Fruit fly (Drosophila melanogaster) whole organism, embryonic: ENCODE data around the gene Sems.
A peak's percentile ranks its signal among the peaks of the same experiment; 100 is the strongest.

Experiments
- ATbp ChIP-seq: fragments of 200-800 bp; sonication (Bioruptor generic); optimal IDR thresholded peaks from 2 replicates; lab custom pipeline; 2017; ENCODE audit warnings: missing biosample characterization, mild to moderate bottlenecking, missing genetic modification characterization, missing genetic modification reagents
- Atf6 ChIP-seq: fragments of 200-800 bp; sonication (Bioruptor generic); IDR thresholded peaks from 2 replicates; pipeline ENCODE4 v1.3.6; 2022; ENCODE audit warnings: missing biosample characterization, missing genetic modification characterization
- BEAF-32 ChIP-seq: fragments of 200-800 bp; sonication (Bioruptor generic); optimal IDR thresholded peaks from 3 replicates; lab custom pipeline; 2017; ENCODE audit warnings: missing biosample characterization, missing genetic modification characterization, mild to moderate bottlenecking, moderate library complexity, missing genetic modification reagents
- CG10431 ChIP-seq: fragments of 200-800 bp; sonication (Bioruptor generic); optimal IDR thresholded peaks from 3 replicates; lab custom pipeline; 2018; ENCODE audit warnings: missing biosample characterization, mild to moderate bottlenecking, missing genetic modification characterization
- CG10565 ChIP-seq: fragments of 200-800 bp; sonication (Bioruptor generic); optimal IDR thresholded peaks from 3 replicates; lab custom pipeline; 2016; ENCODE audit warnings: missing biosample characterization, mild to moderate bottlenecking, missing genetic modification characterization
- CG11085 ChIP-seq: fragments of 200-800 bp; sonication (Bioruptor generic); IDR thresholded peaks from 2 replicates; pipeline ENCODE4 v1.3.6; 2022; ENCODE audit warnings: missing biosample characterization, missing genetic modification characterization
- CG13624 ChIP-seq: fragments of 200-800 bp; sonication (Bioruptor generic); optimal IDR thresholded peaks from 2 replicates; lab custom pipeline; 2016; ENCODE audit warnings: missing biosample characterization, missing genetic modification characterization
- CG14014 ChIP-seq: fragments of 200-800 bp; sonication (Bioruptor generic); IDR thresholded peaks from 2 replicates; pipeline ENCODE4 v1.3.6; 2022; ENCODE audit warnings: missing biosample characterization, missing genetic modification characterization
- CG14050 ChIP-seq: fragments of 200-800 bp; sonication (Bioruptor generic); IDR thresholded peaks from 3 replicates; pipeline ENCODE4 v1.3.6; 2022; ENCODE audit warnings: missing biosample characterization, missing genetic modification characterization
- CG14441 ChIP-seq: fragments of 200-800 bp; sonication (Bioruptor generic); IDR thresholded peaks from 2 replicates; pipeline ENCODE4 v1.3.6; 2022; ENCODE audit warnings: missing biosample characterization, missing genetic modification characterization
- CG14667 ChIP-seq: fragments of 200-800 bp; sonication (Bioruptor generic); IDR thresholded peaks from 2 replicates; pipeline ENCODE4 v1.3.6; 2022; ENCODE audit warnings: missing biosample characterization, missing genetic modification characterization
- CG1603 ChIP-seq: fragments of 200-800 bp; sonication (Bioruptor generic); optimal IDR thresholded peaks from 2 replicates; lab custom pipeline; 2019; ENCODE audit warnings: missing biosample characterization, mild to moderate bottlenecking, missing genetic modification characterization, moderate library complexity
- CG16813 ChIP-seq: fragments of 200-800 bp; sonication (Bioruptor generic); IDR thresholded peaks from 3 replicates; pipeline ENCODE4 v1.3.6; 2022; ENCODE audit warnings: missing biosample characterization, missing genetic modification characterization; ENCODE audit not compliant: partially characterized antibody
- CG17328 ChIP-seq: fragments of 200-800 bp; sonication (Bioruptor generic); IDR thresholded peaks from 2 replicates; pipeline ENCODE4 v1.3.6; 2022; ENCODE audit warnings: missing biosample characterization, missing genetic modification characterization
- CG17912 ChIP-seq: fragments of 200-800 bp; sonication (Bioruptor generic); optimal IDR thresholded peaks from 2 replicates; lab custom pipeline; 2018; ENCODE audit warnings: missing biosample characterization, mild to moderate bottlenecking, missing genetic modification characterization
- CG33557 ChIP-seq: fragments of 200-800 bp; sonication (Bioruptor generic); optimal IDR thresholded peaks from 2 replicates; lab custom pipeline; 2019; ENCODE audit warnings: missing biosample characterization, mild to moderate bottlenecking, missing genetic modification characterization, moderate library complexity
- CG3407 ChIP-seq: fragments of 200-800 bp; sonication (Bioruptor generic); optimal IDR thresholded peaks from 2 replicates; lab custom pipeline; 2018; ENCODE audit warnings: missing biosample characterization, mild to moderate bottlenecking, missing genetic modification characterization
- CG34224 ChIP-seq: fragments of 200-800 bp; sonication (Bioruptor generic); IDR thresholded peaks from 3 replicates; pipeline ENCODE4 v1.3.6; 2022; ENCODE audit warnings: missing biosample characterization, missing genetic modification characterization; ENCODE audit not compliant: partially characterized antibody
- CG34376 ChIP-seq: fragments of 200-800 bp; sonication (Bioruptor generic); optimal IDR thresholded peaks from 2 replicates; lab custom pipeline; 2018; ENCODE audit warnings: missing biosample characterization, mild to moderate bottlenecking, missing genetic modification characterization
- CG5953 ChIP-seq: fragments of 200-800 bp; sonication (Bioruptor generic); IDR thresholded peaks from 2 replicates; pipeline ENCODE4 v1.3.6; 2022; ENCODE audit warnings: missing biosample characterization, missing genetic modification characterization
- CG6175 ChIP-seq: fragments of 200-800 bp; sonication (Bioruptor generic); IDR thresholded peaks from 3 replicates; pipeline ENCODE4 v1.3.6; 2022; ENCODE audit warnings: missing biosample characterization, missing genetic modification characterization
- CG6254 ChIP-seq: fragments of 200-800 bp; sonication (Bioruptor generic); optimal IDR thresholded peaks from 3 replicates; lab custom pipeline; 2017; ENCODE audit warnings: mild to moderate bottlenecking, missing biosample characterization, missing genetic modification reagents, missing genetic modification characterization
- CG6813 ChIP-seq: fragments of 200-800 bp; sonication (Bioruptor generic); optimal IDR thresholded peaks from 2 replicates; lab custom pipeline; 2017; ENCODE audit warnings: missing biosample characterization, missing genetic modification characterization, mild to moderate bottlenecking, moderate library complexity, missing genetic modification reagents
- CG7271 ChIP-seq: fragments of 200-800 bp; sonication (Bioruptor generic); optimal IDR thresholded peaks from 2 replicates; lab custom pipeline; 2018; ENCODE audit warnings: missing biosample characterization, mild to moderate bottlenecking, missing genetic modification characterization, moderate library complexity
- CG7357 ChIP-seq: fragments of 200-800 bp; sonication (Bioruptor generic); IDR thresholded peaks from 3 replicates; pipeline ENCODE4 v1.3.6; 2022; ENCODE audit warnings: missing biosample characterization, missing genetic modification characterization
- CG7987 ChIP-seq: fragments of 200-800 bp; sonication (Bioruptor generic); optimal IDR thresholded peaks from 2 replicates; lab custom pipeline; 2018; ENCODE audit warnings: missing biosample characterization, mild to moderate bottlenecking, missing genetic modification characterization, moderate library complexity
- CTCF ChIP-seq: fragments of 200-800 bp; sonication (Bioruptor generic); optimal IDR thresholded peaks from 2 replicates; lab custom pipeline; 2017; ENCODE audit warnings: missing biosample characterization, mild to moderate bottlenecking, missing genetic modification characterization, moderate library complexity
- CkIIα-i1 ChIP-seq: fragments of 200-800 bp; sonication (Bioruptor generic); IDR thresholded peaks from 2 replicates; pipeline ENCODE4 v1.3.6; 2022; ENCODE audit warnings: missing biosample characterization, missing genetic modification characterization
- CoRest ChIP-seq: fragments of 200-800 bp; sonication (Bioruptor generic); optimal IDR thresholded peaks from 3 replicates; lab custom pipeline; 2018; ENCODE audit warnings: missing biosample characterization, mild to moderate bottlenecking, missing genetic modification characterization, moderate library complexity
- Gug ChIP-seq: fragments of 200-800 bp; sonication (Bioruptor generic); IDR thresholded peaks from 4 replicates; pipeline ENCODE4 v1.3.6; 2022; ENCODE audit warnings: missing biosample characterization, missing genetic modification characterization
- HHEX ChIP-seq: fragments of 200-800 bp; sonication (Bioruptor generic); optimal IDR thresholded peaks from 3 replicates; lab custom pipeline; 2017; ENCODE audit warnings: missing biosample characterization, mild to moderate bottlenecking, missing genetic modification characterization, missing genetic modification reagents
- NFAT ChIP-seq: fragments of 200-800 bp; sonication (Bioruptor generic); IDR thresholded peaks from 2 replicates; pipeline ENCODE4 v1.3.6; 2022; ENCODE audit warnings: missing biosample characterization, missing genetic modification characterization
- Sox100B ChIP-seq: fragments of 200-800 bp; sonication (Bioruptor generic); optimal IDR thresholded peaks from 3 replicates; lab custom pipeline; 2018; ENCODE audit warnings: missing biosample characterization, mild to moderate bottlenecking, missing genetic modification characterization
- Stat92E ChIP-seq, 3 experiments: fragments of >200 bp in 2 of 3; fragments of 200-800 bp in 1 of 3; sonication (Bioruptor generic) in 1 of 3; optimal IDR thresholded peaks; 2 replicates each; lab custom pipeline; 2017 to 2019; ENCODE audit warnings: missing biosample characterization in 3 of 3, missing genetic modification characterization in 3 of 3, mild to moderate bottlenecking in 1 of 3, moderate library complexity in 1 of 3
- abd-A ChIP-seq: fragments of 200-800 bp; sonication (Bioruptor generic); optimal IDR thresholded peaks from 3 replicates; lab custom pipeline; 2019; ENCODE audit warnings: missing biosample characterization, mild to moderate bottlenecking, missing genetic modification characterization, moderate library complexity
- amos ChIP-seq: fragments of 200-800 bp; sonication (Bioruptor generic); IDR thresholded peaks from 2 replicates; pipeline ENCODE4 v1.3.6; 2022; ENCODE audit warnings: missing biosample characterization, missing genetic modification characterization; ENCODE audit not compliant: partially characterized antibody
- btn ChIP-seq: fragments of 200-800 bp; sonication (Bioruptor generic); optimal IDR thresholded peaks from 2 replicates; lab custom pipeline; 2016; ENCODE audit warnings: missing biosample characterization, missing genetic modification characterization
- cato ChIP-seq: fragments of 200-800 bp; sonication (Bioruptor generic); optimal IDR thresholded peaks from 2 replicates; lab custom pipeline; 2016; ENCODE audit warnings: missing biosample characterization, missing genetic modification characterization, borderline replicate concordance
- chn ChIP-seq: fragments of 200-800 bp; sonication (Bioruptor generic); optimal IDR thresholded peaks from 2 replicates; lab custom pipeline; 2016; ENCODE audit warnings: missing biosample characterization, missing genetic modification characterization
- fd102C ChIP-seq: fragments of 200-800 bp; sonication (Bioruptor generic); optimal IDR thresholded peaks from 2 replicates; lab custom pipeline; 2018; ENCODE audit warnings: missing biosample characterization, mild to moderate bottlenecking, missing genetic modification characterization, moderate library complexity
- gce ChIP-seq: fragments of 200-800 bp; sonication (Bioruptor generic); IDR thresholded peaks from 3 replicates; pipeline ENCODE4 v1.3.6; 2022; ENCODE audit warnings: missing biosample characterization, missing genetic modification characterization
- gem ChIP-seq: fragments of 200-800 bp; sonication (Bioruptor generic); optimal IDR thresholded peaks from 2 replicates; lab custom pipeline; 2019; ENCODE audit warnings: missing biosample characterization, mild to moderate bottlenecking, missing genetic modification characterization, moderate library complexity
- hth ChIP-seq: fragments of >200 bp; optimal IDR thresholded peaks from 2 replicates; lab custom pipeline; 2017; ENCODE audit warnings: inconsistent platforms
- ind ChIP-seq: fragments of 200-800 bp; sonication (Bioruptor generic); optimal IDR thresholded peaks from 3 replicates; lab custom pipeline; 2016; ENCODE audit warnings: missing biosample characterization, missing genetic modification characterization
- inv ChIP-seq: fragments of 200-800 bp; sonication (Bioruptor generic); IDR thresholded peaks from 2 replicates; pipeline ENCODE4 v1.3.6; 2022; ENCODE audit warnings: missing biosample characterization, missing genetic modification characterization; ENCODE audit not compliant: partially characterized antibody
- jumu ChIP-seq: fragments of 200-800 bp; sonication (Bioruptor generic); optimal IDR thresholded peaks from 3 replicates; lab custom pipeline; 2016; ENCODE audit warnings: missing biosample characterization, missing genetic modification characterization
- nmo ChIP-seq: fragments of 200-800 bp; sonication (Bioruptor generic); optimal IDR thresholded peaks from 2 replicates; lab custom pipeline; 2018; ENCODE audit warnings: missing biosample characterization, mild to moderate bottlenecking, missing genetic modification characterization, moderate library complexity
- pho ChIP-seq: fragments of 200-800 bp; sonication (Bioruptor generic); optimal IDR thresholded peaks from 2 replicates; lab custom pipeline; 2016; ENCODE audit warnings: missing biosample characterization, missing genetic modification characterization
- tio ChIP-seq: fragments of 200-800 bp; sonication (Bioruptor generic); optimal IDR thresholded peaks from 2 replicates; lab custom pipeline; 2017; ENCODE audit warnings: missing biosample characterization, missing genetic modification characterization, inconsistent platforms
- tup ChIP-seq: fragments of 200-800 bp; sonication (Bioruptor generic); optimal IDR thresholded peaks from 2 replicates; lab custom pipeline; 2016; ENCODE audit warnings: missing biosample characterization, mild to moderate bottlenecking, missing genetic modification characterization, moderate library complexity
- tx ChIP-seq: fragments of 200-800 bp; sonication (Bioruptor generic); optimal IDR thresholded peaks from 2 replicates; lab custom pipeline; 2016; ENCODE audit warnings: missing biosample characterization, missing genetic modification characterization

Sems gene

DNA sequence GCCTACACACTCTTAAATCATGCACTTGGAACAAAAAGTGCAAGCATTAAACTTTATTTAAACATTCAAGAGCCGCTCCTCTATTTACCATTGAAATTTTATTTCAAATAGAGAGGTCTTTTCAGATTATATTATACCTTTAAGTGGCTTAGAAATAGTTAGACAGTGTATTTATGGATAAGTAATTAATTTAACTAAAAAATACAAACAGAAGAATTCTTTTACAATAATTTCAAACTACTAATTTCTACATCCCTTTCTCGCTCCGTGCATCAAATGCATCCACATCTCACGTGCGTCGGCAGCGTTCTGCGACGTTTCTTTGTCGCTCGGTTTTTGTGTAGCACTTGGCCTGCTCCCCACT is 6.4 kb downstream of the Sems start (continued):
- TF ChIP-seq inv (GFP tag; lab: Robert Waterston, UW) (no peak), hth (lab: Kevin White, UChicago) (no peak), Stat92E (GFP tag; optimal IDR thresholded peaks at IDR 0.05; lab: Kevin White, UChicago) (no peak), CG7987 (GFP tag; lab: Kevin White, UChicago) (peak; percentile 19), abd-A (tag; lab: Kevin White, UChicago) (no peak), CG33557 (GFP tag; lab: Kevin White, UChicago) (peak; percentile 70), tup (GFP tag; lab: Kevin White, UChicago) (no peak), CG14441 (GFP tag; lab: Robert Waterston, UW) (no peak), CG14014 (GFP tag; lab: Robert Waterston, UW) (no peak), CG13624 (no peak), CG7271 (tag; lab: Kevin White, UChicago) (no peak), gce (GFP tag; lab: Robert Waterston, UW) (no peak), pho (GFP tag; lab: Kevin White, UChicago) (no peak), CG34376 (GFP tag; lab: Kevin White, UChicago) (no peak), CG6813 (GFP tag; lab: Kevin White, UChicago) (no peak), nmo (GFP tag; lab: Kevin White, UChicago) (peak; percentile 88), CG5953 (no peak), chn (GFP tag; lab: Kevin White, UChicago) (peak; percentile 2), tx (GFP tag; lab: Kevin White, UChicago) (no peak), tio (peak; percentile 41), CG17328 (GFP tag; lab: Robert Waterston, UW) (peak; percentile 60; the same call in 1 of the 2 replicates), CG14050 (peak; percentile 38; the same call in 1 of the 3 replicates), HHEX (peak; percentile 13), CG14667 (GFP tag; lab: Robert Waterston, UW) (no peak), Atf6 (GFP tag; lab: Robert Waterston, UW) (no peak; the same call in 1 of the 2 replicates), fd102C (GFP tag; lab: Kevin White, UChicago) (no peak), CG7357 (GFP tag; lab: Robert Waterston, UW) (peak; percentile 27; the same call in 1 of the 3 replicates), btn (GFP tag; lab: Kevin White, UChicago) (no peak), CG6254 (peak; percentile 77), ind (GFP tag; lab: Kevin White, UChicago) (peak; percentile 58), cato (peak; percentile 6), amos (GFP tag; lab: Robert Waterston, UW) (no peak), ATbp (peak; percentile 73), Sox100B (peak; percentile 82), gem (peak; percentile 88), CoRest (tag; lab: Kevin White, UChicago) (peak; percentile 76), NFAT (GFP tag; lab: Robert Waterston, UW) (no peak), BEAF-32 (no peak), CkIIα-i1 (no peak), CG17912 (GFP tag; lab: Kevin White, UChicago) (no peak), CG34224 (GFP tag; lab: Robert Waterston, UW) (no peak), CG10431 (GFP tag; lab: Kevin White, UChicago) (peak; percentile 48), jumu (no peak), CTCF (GFP tag; lab: Kevin White, UChicago) (no peak), CG1603 (tag; lab: Kevin White, UChicago) (peak; percentile 29), CG16813 (GFP tag; lab: Robert Waterston, UW) (no peak), CG3407 (GFP tag; lab: Kevin White, UChicago) (peak; percentile 77), CG10565 (GFP tag; lab: Kevin White, UChicago) (no peak), Gug (peak; percentile 47; the same call in 2 of the 4 replicates), CG6175 (GFP tag; lab: Robert Waterston, UW) (no peak), CG11085 (GFP tag; lab: Robert Waterston, UW) (no peak)
